Worm (Caenorhabditis elegans) whole organism, young adult: ENCODE measurements around the gene rnp-7.

Experiments used
- B0019.2 ChIP-seq: fragments of 200-800 bp; sonication (Bioruptor generic); conservative IDR thresholded peaks from 2 replicates; pipeline ENCODE4 v1.3.6; 2022; ENCODE audit warnings: missing genetic modification reagents, missing genetic modification characterization, missing compliant biosample characterization
- B0035.1 ChIP-seq: sonication (generic microtip); optimal IDR thresholded peaks from 2 replicates; lab custom pipeline; 2016; ENCODE audit warnings: missing genetic modification characterization, mild to moderate bottlenecking, missing compliant biosample characterization, missing genotype, missing genetic modification reagents
- B0336.3 ChIP-seq: fragments of 200-800 bp; sonication (Bioruptor generic); IDR thresholded peaks from 2 replicates; pipeline ENCODE4 v1.3.6; 2022; ENCODE audit warnings: missing genetic modification characterization, missing compliant biosample characterization
- T07F8.4 ChIP-seq: sonication (generic microtip); optimal IDR thresholded peaks from 2 replicates; lab custom pipeline; 2016; ENCODE audit warnings: mild to moderate bottlenecking, missing genetic modification characterization, moderate library complexity, missing compliant biosample characterization
- Y95B8A.8 ChIP-seq: fragments of 200-800 bp; sonication (Bioruptor generic); IDR thresholded peaks from 2 replicates; pipeline ENCODE4 v1.3.6; 2022; ENCODE audit warnings: missing genetic modification reagents, missing genetic modification characterization, missing compliant biosample characterization
- ZK185.1 ChIP-seq: sonication (generic microtip); optimal IDR thresholded peaks from 2 replicates; lab custom pipeline; 2016; ENCODE audit warnings: mild to moderate bottlenecking, missing genetic modification characterization, missing compliant biosample characterization; ENCODE audit not compliant: poor library complexity, severe bottlenecking
- ama-1 ChIP-seq, 3 experiments: fragments of 150-350 bp in 1 of 3; sonication (generic microtip) in 2 of 3; optimal IDR thresholded peaks; 2 replicates each; lab custom pipeline; 2014 to 2018; ENCODE audit warnings: missing biosample characterization in 2 of 3, missing genetic modification characterization in 2 of 3, missing genetic modification reagents in 2 of 3
- aptf-3 ChIP-seq: fragments of 200-800 bp; sonication (Bioruptor generic); IDR thresholded peaks from 2 replicates; pipeline ENCODE4 v1.3.6; 2022; ENCODE audit warnings: missing genetic modification characterization, missing compliant biosample characterization
- cebp-1 ChIP-seq, 2 experiments: fragments of 200-800 bp in 1 of 2; sonication (Bioruptor generic) in 1 of 2; sonication (generic microtip) in 1 of 2; IDR thresholded peaks in 1 of 2; optimal IDR thresholded peaks in 1 of 2; 2 replicates each; pipeline versions ENCODE4 v1.3.6 to Lab custom; 2017 to 2022; ENCODE audit warnings: missing compliant biosample characterization in 2 of 2, missing genetic modification characterization in 2 of 2, mild to moderate bottlenecking in 1 of 2, missing genetic modification reagents in 1 of 2, moderate library complexity in 1 of 2
- cebp-2 ChIP-seq: fragments of 200-800 bp; sonication (Bioruptor generic); IDR thresholded peaks from 2 replicates; pipeline ENCODE4 v1.3.6; 2022; ENCODE audit warnings: missing genetic modification characterization, missing compliant biosample characterization
- dox-1 ChIP-seq: fragments of 200-800 bp; sonication (Bioruptor generic); IDR thresholded peaks from 2 replicates; pipeline ENCODE4 v1.3.6; 2022; ENCODE audit warnings: missing genetic modification reagents, missing genetic modification characterization, missing compliant biosample characterization
- dpl-1 ChIP-seq: fragments of 150-350 bp; optimal IDR thresholded peaks from 2 replicates; lab custom pipeline; 2014; ENCODE audit warnings: missing biosample characterization, missing genetic modification reagents, missing genetic modification characterization
- efl-1 ChIP-seq: fragments of 150-350 bp; optimal IDR thresholded peaks from 2 replicates; lab custom pipeline; 2014; ENCODE audit warnings: missing biosample characterization, missing genetic modification reagents, missing genetic modification characterization
- ekl-4 ChIP-seq: fragments of 200-800 bp; sonication (Bioruptor generic); IDR thresholded peaks from 2 replicates; pipeline ENCODE4 v1.3.6; 2022; ENCODE audit warnings: missing genetic modification reagents, missing genetic modification characterization, missing compliant biosample characterization
- hlh-26 ChIP-seq: fragments of 200-800 bp; sonication (Bioruptor generic); conservative IDR thresholded peaks from 2 replicates; pipeline ENCODE4 v1.3.6; 2022; ENCODE audit warnings: missing genetic modification reagents, missing genetic modification characterization, missing compliant biosample characterization
- hmg-1.2 ChIP-seq: fragments of 200-800 bp; sonication (Bioruptor generic); IDR thresholded peaks from 2 replicates; pipeline ENCODE4 v1.3.6; 2022; ENCODE audit warnings: missing genetic modification reagents, missing genetic modification characterization, missing compliant biosample characterization
- hrde-1 ChIP-seq: sonication (generic microtip); optimal IDR thresholded peaks from 2 replicates; lab custom pipeline; 2016; ENCODE audit warnings: missing genetic modification characterization, mild to moderate bottlenecking, missing compliant biosample characterization, moderate library complexity, missing genotype, missing genetic modification reagents, borderline replicate concordance
- hsf-1 ChIP-seq: fragments of 200-800 bp; sonication (Bioruptor generic); IDR thresholded peaks from 2 replicates; pipeline ENCODE4 v1.3.6; 2022; ENCODE audit warnings: missing genetic modification reagents, missing genetic modification characterization, missing compliant biosample characterization
- let-607 ChIP-seq, 2 experiments: fragments of 200-800 bp in 1 of 2; sonication (Bioruptor generic) in 1 of 2; sonication (generic microtip) in 1 of 2; optimal IDR thresholded peaks; 2 replicates each; lab custom pipeline; 2016 to 2018; ENCODE audit warnings: mild to moderate bottlenecking in 2 of 2, missing compliant biosample characterization in 2 of 2, missing genetic modification characterization in 2 of 2, moderate library complexity in 2 of 2, missing genotype in 1 of 2
- lin-26 ChIP-seq: fragments of 200-800 bp; sonication (Bioruptor generic); IDR thresholded peaks from 2 replicates; pipeline ENCODE4 v1.3.6; 2022; ENCODE audit warnings: missing genetic modification reagents, missing genetic modification characterization, missing compliant biosample characterization
- lin-40 ChIP-seq: sonication (generic microtip); optimal IDR thresholded peaks from 2 replicates; lab custom pipeline; 2016; ENCODE audit warnings: missing genetic modification characterization, mild to moderate bottlenecking, missing compliant biosample characterization, missing genotype, missing genetic modification reagents
- lin-54 ChIP-seq: fragments of 200-800 bp; sonication (Bioruptor generic); optimal IDR thresholded peaks from 2 replicates; lab custom pipeline; 2018; ENCODE audit warnings: mild to moderate bottlenecking, missing genetic modification characterization, missing compliant biosample characterization
- madf-10 ChIP-seq: sonication (generic microtip); optimal IDR thresholded peaks from 2 replicates; lab custom pipeline; 2016; ENCODE audit warnings: mild to moderate bottlenecking, missing genetic modification characterization, missing compliant biosample characterization
- madf-3 ChIP-seq: fragments of 200-800 bp; sonication (Bioruptor generic); IDR thresholded peaks from 2 replicates; pipeline ENCODE4 v1.3.6; 2022; ENCODE audit warnings: missing genetic modification reagents, missing genetic modification characterization, missing compliant biosample characterization
- madf-6 ChIP-seq: fragments of 200-800 bp; sonication (Bioruptor generic); IDR thresholded peaks from 2 replicates; pipeline ENCODE4 v1.3.6; 2022; ENCODE audit warnings: missing genetic modification reagents, missing genetic modification characterization, missing compliant biosample characterization
- mcd-1 ChIP-seq: fragments of 200-800 bp; sonication (Bioruptor generic); IDR thresholded peaks from 2 replicates; pipeline ENCODE4 v1.3.6; 2022; ENCODE audit warnings: missing genetic modification reagents, missing genetic modification characterization, missing compliant biosample characterization
- nfya-1 ChIP-seq: sonication (generic microtip); optimal IDR thresholded peaks from 2 replicates; lab custom pipeline; 2017; ENCODE audit warnings: antibody characterized with exemption, missing compliant biosample characterization, missing genetic modification characterization, borderline replicate concordance; ENCODE audit not compliant: insufficient read depth
- nfya-2 ChIP-seq: fragments of 200-800 bp; sonication (Bioruptor generic); IDR thresholded peaks from 2 replicates; pipeline ENCODE4 v1.3.6; 2022; ENCODE audit warnings: missing genetic modification reagents, missing genetic modification characterization, missing compliant biosample characterization
- nfyb-1 ChIP-seq: fragments of 200-800 bp; sonication (Bioruptor generic); IDR thresholded peaks from 2 replicates; pipeline ENCODE4 v1.3.6; 2022; ENCODE audit warnings: missing genetic modification reagents, missing genetic modification characterization, missing compliant biosample characterization
- nhr-80 ChIP-seq: sonication (generic microtip); optimal IDR thresholded peaks from 2 replicates; lab custom pipeline; 2016; ENCODE audit warnings: missing genetic modification characterization, missing compliant biosample characterization
- pbrm-1 ChIP-seq: fragments of 200-800 bp; sonication (Bioruptor generic); IDR thresholded peaks from 2 replicates; pipeline ENCODE4 v1.3.6; 2022; ENCODE audit warnings: missing genetic modification reagents, missing genetic modification characterization, missing compliant biosample characterization
- repo-1 ChIP-seq: sonication (generic microtip); optimal IDR thresholded peaks from 2 replicates; lab custom pipeline; 2017; ENCODE audit warnings: mild to moderate bottlenecking, missing genetic modification characterization, missing compliant biosample characterization
- sea-2 ChIP-seq: fragments of 200-800 bp; sonication (Bioruptor generic); IDR thresholded peaks from 2 replicates; pipeline ENCODE4 v1.3.6; 2022; ENCODE audit warnings: missing genetic modification characterization, missing compliant biosample characterization
- snpc-1.1 ChIP-seq: sonication (generic microtip); optimal IDR thresholded peaks from 2 replicates; lab custom pipeline; 2017; ENCODE audit warnings: missing genetic modification characterization, mild to moderate bottlenecking, missing compliant biosample characterization, antibody characterized with exemption, moderate library complexity, missing genotype, missing genetic modification reagents; ENCODE audit not compliant: insufficient read depth
- sptf-2 ChIP-seq: fragments of 200-800 bp; sonication (Bioruptor generic); optimal IDR thresholded peaks from 2 replicates; lab custom pipeline; 2018; ENCODE audit warnings: mild to moderate bottlenecking, missing genetic modification characterization, missing compliant biosample characterization
- tbp1 ChIP-seq: fragments of 200-800 bp; sonication (Bioruptor generic); optimal IDR thresholded peaks from 2 replicates; lab custom pipeline; 2018; ENCODE audit warnings: mild to moderate bottlenecking, missing genetic modification characterization, missing compliant biosample characterization
- ztf-25 ChIP-seq: fragments of 200-800 bp; sonication (Bioruptor generic); IDR thresholded peaks from 2 replicates; pipeline ENCODE4 v1.3.6; 2022; ENCODE audit warnings: missing genetic modification reagents, missing genetic modification characterization, missing compliant biosample characterization
- ztf-26 ChIP-seq: sonication (generic microtip); optimal IDR thresholded peaks from 2 replicates; lab custom pipeline; 2017; ENCODE audit warnings: missing genetic modification characterization, missing compliant biosample characterization
- ztf-3 ChIP-seq: fragments of 200-800 bp; sonication (Bioruptor generic); optimal IDR thresholded peaks from 2 replicates; lab custom pipeline; 2018; ENCODE audit warnings: mild to moderate bottlenecking, missing genetic modification characterization, missing compliant biosample characterization
- ztf-6 ChIP-seq: fragments of 200-800 bp; sonication (Bioruptor generic); IDR thresholded peaks from 2 replicates; pipeline ENCODE4 v1.3.6; 2022; ENCODE audit warnings: missing genetic modification reagents, missing genetic modification characterization, missing compliant biosample characterization

Gene rnp-7

ce11 chrIII:7189581-7190128, 28.7 kb upstream of the rnp-7 start, which contains the start of gene rps-21 (continued):
- TF ChIP-seq cebp-1 (GFP tag; IDR thresholded peaks at IDR 0.05; lab: Robert Waterston, UW) (0 out of 2 replicates have a peak, but pooled peaks have one; percentile 10), cebp-1 (tag; optimal IDR thresholded peaks at IDR 0.05; lab: Kevin White, UChicago) (peak; percentile 42), ztf-26 (no peak), ekl-4 (GFP tag; lab: Robert Waterston, UW) (0 out of 2 replicates have a peak, but pooled peaks have one; percentile 23), dpl-1 (GFP tag; lab: Kevin White, UChicago) (peak; percentile 51), nfya-2 (no peak), sptf-2 (GFP tag; lab: Kevin White, UChicago) (no peak), Y95B8A.8 (peak; percentile 67; the same call in 1 of the 2 replicates), dox-1 (GFP tag; lab: Robert Waterston, UW) (peak; percentile 49; the same call in 1 of the 2 replicates), B0035.1 (tag; lab: Kevin White, UChicago) (no peak), ztf-6 (GFP tag; lab: Robert Waterston, UW) (no peak), madf-10 (tag; lab: Kevin White, UChicago) (peak; percentile 22), efl-1 (GFP tag; lab: Kevin White, UChicago) (peak; percentile 42), B0019.2 (0 out of 2 replicates have a peak, but pooled peaks have one; percentile 47), T07F8.4 (no peak), pbrm-1 (GFP tag; lab: Robert Waterston, UW) (peak; percentile 77), sea-2 (GFP tag; lab: Robert Waterston, UW) (no peak), hlh-26 (GFP tag; lab: Robert Waterston, UW) (no peak), hmg-1.2 (GFP tag; lab: Robert Waterston, UW) (peak; percentile 89), lin-40 (tag; lab: Kevin White, UChicago) (peak; percentile 49), hrde-1 (tag; lab: Kevin White, UChicago) (no peak), ztf-3 (no peak)

- TF ChIP-seq dox-1 (GFP tag; lab: Robert Waterston, UW) (peak; percentile 51), hsf-1 (GFP tag; lab: Robert Waterston, UW) (peak; percentile 48; the same call in 1 of the 2 replicates), sea-2 (GFP tag; lab: Robert Waterston, UW) (no peak), lin-54 (no peak), cebp-2 (GFP tag; lab: Robert Waterston, UW) (0 out of 2 replicates have a peak, but pooled peaks have one; percentile 63), B0336.3 (GFP tag; lab: Robert Waterston, UW) (peak; percentile 62), snpc-1.1 (no peak), ama-1 (optimal IDR thresholded peaks at IDR 0.05; lab: Kevin White, UChicago) (no peak), ama-1 (GFP tag; optimal IDR thresholded peaks at IDR 0.05; lab: Kevin White, UChicago) (peak in 1 of 2 experiments; percentile 25), tbp1 (no peak), nhr-80 (tag; lab: Kevin White, UChicago) (peak; percentile 72), lin-26 (0 out of 2 replicates have a peak, but pooled peaks have one; percentile 29), nfya-1 (no peak), ztf-25 (0 out of 2 replicates have a peak, but pooled peaks have one; percentile 22), nfyb-1 (0 out of 2 replicates have a peak, but pooled peaks have one; percentile 8), hmg-1.2 (GFP tag; lab: Robert Waterston, UW) (peak; percentile 15; the same call in 1 of the 2 replicates), ZK185.1 (tag; lab: Kevin White, UChicago) (peak; percentile 25), madf-3 (GFP tag; lab: Robert Waterston, UW) (0 out of 2 replicates have a peak, but pooled peaks have one; percentile 19), let-607 (tag; optimal IDR thresholded peaks at IDR 0.05; lab: Kevin White, UChicago) (peak in 1 of 2 experiments; percentile 24), repo-1 (tag; lab: Kevin White, UChicago) (peak; percentile 47), cebp-1 (GFP tag; IDR thresholded peaks at IDR 0.05; lab: Robert Waterston, UW) (no peak), cebp-1 (tag; optimal IDR thresholded peaks at IDR 0.05; lab: Kevin White, UChicago) (peak; percentile 19), mcd-1 (0 out of 2 replicates have a peak, but pooled peaks have one; percentile 6), madf-6 (peak; percentile 43; the same call in 1 of the 2 replicates), aptf-3 (0 out of 2 replicates have a peak, but pooled peaks have one; percentile 17)
Observed at ce11 chrIII:7188300-7189052, 27.5 kb upstream of the rnp-7 start, which contains the start of the genes F37C12.21 and F37C12.10. Gene F37C12.21, plus strand, starts transcription at chrIII:7188357. Gene F37C12.10, minus strand, starts transcription at chrIII:7188384.
